Worm (Caenorhabditis elegans) whole organism, L3 larva: ENCODE measurements around the gene cka-1.

Source experiments
- elt-2 ChIP-seq: sonication (generic microtip); optimal IDR thresholded peaks from 2 replicates; lab custom pipeline; 2016; ENCODE audit warnings: missing genetic modification reagents, mild to moderate bottlenecking, missing genetic modification characterization, missing compliant biosample characterization
- elt-3 ChIP-seq, 3 experiments: fragments of 150-350 bp in 1 of 3; sonication (generic microtip) in 2 of 3; optimal IDR thresholded peaks; 2 replicates in 2 of 3; 4 replicates in 1 of 3; lab custom pipeline; 2014 to 2017; ENCODE audit warnings: missing biosample characterization in 3 of 3, missing genetic modification characterization in 3 of 3
- nhr-11 ChIP-seq: fragments of 150-350 bp; optimal IDR thresholded peaks from 2 replicates; lab custom pipeline; 2014; ENCODE audit warnings: missing biosample characterization, missing genetic modification characterization
- nhr-237 ChIP-seq: fragments of 150-350 bp; optimal IDR thresholded peaks from 2 replicates; lab custom pipeline; 2014; ENCODE audit warnings: missing biosample characterization, missing genetic modification characterization
- pha-4 ChIP-seq: fragments of 150-350 bp; optimal IDR thresholded peaks from 2 replicates; lab custom pipeline; 2014; ENCODE audit warnings: missing biosample characterization, missing genetic modification reagents, missing genetic modification characterization

ce11 chrIV:9770798-9771197 lies 33.4 kb upstream of the cka-1 start:
- TF ChIP-seq nhr-237 (tag; lab: Kevin White, UChicago) (no peak), elt-2 (tag; lab: Kevin White, UChicago) (no peak), elt-3 (tag; optimal IDR thresholded peaks at IDR 0.05; lab: Kevin White, UChicago) (no peak), nhr-11 (no peak), pha-4 (tag; lab: Kevin White, UChicago) (no peak)
